Worm (Caenorhabditis elegans) whole organism, young adult: ENCODE measurements around the gene ndub-3.

Experiments used
- B0261.1 ChIP-seq: sonication (generic microtip); optimal IDR thresholded peaks from 2 replicates; lab custom pipeline; 2016; ENCODE audit warnings: mild to moderate bottlenecking, missing genetic modification characterization, moderate library complexity, missing compliant biosample characterization
- B0336.3 ChIP-seq: fragments of 200-800 bp; sonication (Bioruptor generic); IDR thresholded peaks from 2 replicates; pipeline ENCODE4 v1.3.6; 2022; ENCODE audit warnings: missing genetic modification characterization, missing compliant biosample characterization
- C06A6.2 ChIP-seq: fragments of 200-800 bp; sonication (Bioruptor generic); conservative IDR thresholded peaks from 2 replicates; pipeline ENCODE4 v1.3.6; 2022; ENCODE audit warnings: missing genetic modification characterization, missing compliant biosample characterization
- F23B12.7 ChIP-seq: sonication (generic microtip); optimal IDR thresholded peaks from 2 replicates; lab custom pipeline; 2017; ENCODE audit warnings: missing genetic modification characterization, mild to moderate bottlenecking, missing compliant biosample characterization, antibody characterized with exemption, moderate library complexity; ENCODE audit not compliant: insufficient read depth
- F33H1.4 ChIP-seq: fragments of 200-800 bp; sonication (Bioruptor generic); IDR thresholded peaks from 2 replicates; pipeline ENCODE4 v1.3.6; 2022; ENCODE audit warnings: missing genetic modification reagents, missing genetic modification characterization, missing compliant biosample characterization
- F39B2.1 ChIP-seq: fragments of 200-800 bp; sonication (Bioruptor generic); IDR thresholded peaks from 2 replicates; pipeline ENCODE4 v1.3.6; 2022; ENCODE audit warnings: missing genetic modification reagents, missing genetic modification characterization, missing compliant biosample characterization
- F55B11.4 ChIP-seq: sonication (generic microtip); optimal IDR thresholded peaks from 2 replicates; lab custom pipeline; 2016; ENCODE audit warnings: missing compliant biosample characterization, missing genetic modification characterization, borderline replicate concordance; ENCODE audit not compliant: insufficient read depth
- K12H6.12 ChIP-seq: fragments of 200-800 bp; sonication (Bioruptor generic); optimal IDR thresholded peaks from 2 replicates; lab custom pipeline; 2018; ENCODE audit warnings: mild to moderate bottlenecking, missing genetic modification characterization, missing compliant biosample characterization
- T07F8.4 ChIP-seq: sonication (generic microtip); optimal IDR thresholded peaks from 2 replicates; lab custom pipeline; 2016; ENCODE audit warnings: mild to moderate bottlenecking, missing genetic modification characterization, moderate library complexity, missing compliant biosample characterization
- Y56A3A.18 ChIP-seq: fragments of 200-800 bp; sonication (Bioruptor generic); IDR thresholded peaks from 2 replicates; pipeline ENCODE4 v1.3.6; 2022; ENCODE audit warnings: missing genetic modification reagents, missing genetic modification characterization, missing compliant biosample characterization
- akir-1 ChIP-seq: fragments of 200-800 bp; sonication (Bioruptor generic); optimal IDR thresholded peaks from 2 replicates; lab custom pipeline; 2018; ENCODE audit warnings: mild to moderate bottlenecking, missing genetic modification characterization, moderate library complexity, missing compliant biosample characterization
- ama-1 ChIP-seq, 3 experiments: fragments of 150-350 bp in 1 of 3; sonication (generic microtip) in 2 of 3; optimal IDR thresholded peaks; 2 replicates each; lab custom pipeline; 2014 to 2018; ENCODE audit warnings: missing biosample characterization in 2 of 3, missing genetic modification characterization in 2 of 3, missing genetic modification reagents in 2 of 3
- ccch-3 ChIP-seq: fragments of 200-800 bp; sonication (Bioruptor generic); optimal IDR thresholded peaks from 2 replicates; lab custom pipeline; 2018; ENCODE audit warnings: mild to moderate bottlenecking, missing genetic modification characterization, missing compliant biosample characterization
- cebp-2 ChIP-seq: fragments of 200-800 bp; sonication (Bioruptor generic); IDR thresholded peaks from 2 replicates; pipeline ENCODE4 v1.3.6; 2022; ENCODE audit warnings: missing genetic modification characterization, missing compliant biosample characterization
- ceh-100 ChIP-seq: fragments of 200-800 bp; sonication (Bioruptor generic); IDR thresholded peaks from 2 replicates; pipeline ENCODE4 v1.3.6; 2022; ENCODE audit warnings: missing genetic modification reagents, missing genetic modification characterization, missing compliant biosample characterization
- ceh-27 ChIP-seq: fragments of 200-800 bp; sonication (Bioruptor generic); optimal IDR thresholded peaks from 2 replicates; lab custom pipeline; 2018; ENCODE audit warnings: mild to moderate bottlenecking, missing genetic modification characterization, moderate library complexity, missing compliant biosample characterization
- ceh-40 ChIP-seq: fragments of 200-800 bp; sonication (Bioruptor generic); IDR thresholded peaks from 2 replicates; pipeline ENCODE4 v1.3.6; 2022; ENCODE audit warnings: missing genetic modification characterization, missing compliant biosample characterization
- ceh-91 ChIP-seq: fragments of 200-800 bp; sonication (Bioruptor generic); IDR thresholded peaks from 2 replicates; pipeline ENCODE4 v1.3.6; 2022; ENCODE audit warnings: missing genetic modification reagents, missing genetic modification characterization, missing compliant biosample characterization
- egl-18 ChIP-seq: fragments of 200-800 bp; sonication (Bioruptor generic); IDR thresholded peaks from 2 replicates; pipeline ENCODE4 v1.3.6; 2022; ENCODE audit warnings: missing genetic modification reagents, missing genetic modification characterization, missing compliant biosample characterization
- hlh-12 ChIP-seq: sonication (generic microtip); optimal IDR thresholded peaks from 2 replicates; lab custom pipeline; 2016; ENCODE audit warnings: missing genetic modification characterization, missing compliant biosample characterization
- hmg-20 ChIP-seq: fragments of 200-800 bp; sonication (Bioruptor generic); IDR thresholded peaks from 2 replicates; pipeline ENCODE4 v1.3.6; 2022; ENCODE audit warnings: missing genetic modification reagents, missing genetic modification characterization, missing compliant biosample characterization
- hsf-1 ChIP-seq: fragments of 200-800 bp; sonication (Bioruptor generic); IDR thresholded peaks from 2 replicates; pipeline ENCODE4 v1.3.6; 2022; ENCODE audit warnings: missing genetic modification reagents, missing genetic modification characterization, missing compliant biosample characterization
- let-526 ChIP-seq: fragments of 200-800 bp; sonication (Bioruptor generic); IDR thresholded peaks from 2 replicates; pipeline ENCODE4 v1.3.6; 2022; ENCODE audit warnings: missing genetic modification reagents, missing genetic modification characterization, missing compliant biosample characterization
- let-607 ChIP-seq, 2 experiments: fragments of 200-800 bp in 1 of 2; sonication (Bioruptor generic) in 1 of 2; sonication (generic microtip) in 1 of 2; optimal IDR thresholded peaks; 2 replicates each; lab custom pipeline; 2016 to 2018; ENCODE audit warnings: mild to moderate bottlenecking in 2 of 2, missing compliant biosample characterization in 2 of 2, missing genetic modification characterization in 2 of 2, moderate library complexity in 2 of 2, missing genotype in 1 of 2
- lin-54 ChIP-seq: fragments of 200-800 bp; sonication (Bioruptor generic); optimal IDR thresholded peaks from 2 replicates; lab custom pipeline; 2018; ENCODE audit warnings: mild to moderate bottlenecking, missing genetic modification characterization, missing compliant biosample characterization
- lir-1 ChIP-seq: fragments of 200-800 bp; sonication (Bioruptor generic); conservative IDR thresholded peaks from 2 replicates; pipeline ENCODE4 v1.3.6; 2022; ENCODE audit warnings: missing genetic modification reagents, missing genetic modification characterization, missing compliant biosample characterization
- lsl-1 ChIP-seq: fragments of 200-800 bp; sonication (Bioruptor generic); optimal IDR thresholded peaks from 2 replicates; lab custom pipeline; 2018; ENCODE audit warnings: mild to moderate bottlenecking, missing genetic modification characterization, moderate library complexity, missing compliant biosample characterization
- madf-6 ChIP-seq: fragments of 200-800 bp; sonication (Bioruptor generic); IDR thresholded peaks from 2 replicates; pipeline ENCODE4 v1.3.6; 2022; ENCODE audit warnings: missing genetic modification reagents, missing genetic modification characterization, missing compliant biosample characterization
- mxl-1 ChIP-seq: sonication (generic microtip); optimal IDR thresholded peaks from 2 replicates; lab custom pipeline; 2016; ENCODE audit warnings: missing genetic modification characterization, missing compliant biosample characterization
- nfya-1 ChIP-seq: sonication (generic microtip); optimal IDR thresholded peaks from 2 replicates; lab custom pipeline; 2017; ENCODE audit warnings: antibody characterized with exemption, missing compliant biosample characterization, missing genetic modification characterization, borderline replicate concordance; ENCODE audit not compliant: insufficient read depth
- nhr-179 ChIP-seq: sonication (generic microtip); optimal IDR thresholded peaks from 2 replicates; lab custom pipeline; 2016; ENCODE audit warnings: mild to moderate bottlenecking, missing genetic modification characterization, missing compliant biosample characterization
- nhr-80 ChIP-seq: sonication (generic microtip); optimal IDR thresholded peaks from 2 replicates; lab custom pipeline; 2016; ENCODE audit warnings: missing genetic modification characterization, missing compliant biosample characterization
- repo-1 ChIP-seq: sonication (generic microtip); optimal IDR thresholded peaks from 2 replicates; lab custom pipeline; 2017; ENCODE audit warnings: mild to moderate bottlenecking, missing genetic modification characterization, missing compliant biosample characterization
- rpc-1 ChIP-seq, 2 experiments: fragments of 150-350 bp in 1 of 2; sonication (generic microtip) in 1 of 2; optimal IDR thresholded peaks; 2 replicates each; lab custom pipeline; 2014 to 2018; ENCODE audit warnings: missing biosample characterization in 1 of 2, missing genetic modification characterization in 1 of 2, missing genetic modification reagents in 1 of 2, missing genotype in 1 of 2
- sdz-38 ChIP-seq: sonication (generic microtip); optimal IDR thresholded peaks from 2 replicates; lab custom pipeline; 2016; ENCODE audit warnings: missing genotype, missing genetic modification characterization, missing compliant biosample characterization
- sea-2 ChIP-seq: fragments of 200-800 bp; sonication (Bioruptor generic); IDR thresholded peaks from 2 replicates; pipeline ENCODE4 v1.3.6; 2022; ENCODE audit warnings: missing genetic modification characterization, missing compliant biosample characterization
- snpc-1.1 ChIP-seq: sonication (generic microtip); optimal IDR thresholded peaks from 2 replicates; lab custom pipeline; 2017; ENCODE audit warnings: missing genetic modification characterization, mild to moderate bottlenecking, missing compliant biosample characterization, antibody characterized with exemption, moderate library complexity, missing genotype, missing genetic modification reagents; ENCODE audit not compliant: insufficient read depth
- snpc-1.3 ChIP-seq: sonication (generic microtip); optimal IDR thresholded peaks from 2 replicates; lab custom pipeline; 2017; ENCODE audit warnings: missing genetic modification characterization, mild to moderate bottlenecking, missing compliant biosample characterization, antibody characterized with exemption, moderate library complexity, missing genotype, missing genetic modification reagents; ENCODE audit not compliant: insufficient read depth
- somi-1 ChIP-seq: fragments of 200-800 bp; sonication (Bioruptor generic); optimal IDR thresholded peaks from 2 replicates; lab custom pipeline; 2018; ENCODE audit warnings: mild to moderate bottlenecking, missing genetic modification characterization, missing compliant biosample characterization
- tbp1 ChIP-seq: fragments of 200-800 bp; sonication (Bioruptor generic); optimal IDR thresholded peaks from 2 replicates; lab custom pipeline; 2018; ENCODE audit warnings: mild to moderate bottlenecking, missing genetic modification characterization, missing compliant biosample characterization
- unc-130 ChIP-seq: sonication (generic microtip); optimal IDR thresholded peaks from 2 replicates; lab custom pipeline; 2016; ENCODE audit warnings: missing genetic modification reagents, missing genetic modification characterization, missing compliant biosample characterization
- xnd-1 ChIP-seq: sonication (generic microtip); optimal IDR thresholded peaks from 2 replicates; lab custom pipeline; 2016; ENCODE audit warnings: missing genotype, missing genetic modification reagents, missing genetic modification characterization, missing compliant biosample characterization
- ztf-18 ChIP-seq: sonication (generic microtip); optimal IDR thresholded peaks from 2 replicates; lab custom pipeline; 2016; ENCODE audit warnings: missing genotype, mild to moderate bottlenecking, missing genetic modification characterization, missing compliant biosample characterization
- ztf-25 ChIP-seq: fragments of 200-800 bp; sonication (Bioruptor generic); IDR thresholded peaks from 2 replicates; pipeline ENCODE4 v1.3.6; 2022; ENCODE audit warnings: missing genetic modification reagents, missing genetic modification characterization, missing compliant biosample characterization
- ztf-26 ChIP-seq: sonication (generic microtip); optimal IDR thresholded peaks from 2 replicates; lab custom pipeline; 2017; ENCODE audit warnings: missing genetic modification characterization, missing compliant biosample characterization
- ztf-3 ChIP-seq: fragments of 200-800 bp; sonication (Bioruptor generic); optimal IDR thresholded peaks from 2 replicates; lab custom pipeline; 2018; ENCODE audit warnings: mild to moderate bottlenecking, missing genetic modification characterization, missing compliant biosample characterization

ndub-3 gene

DNA sequence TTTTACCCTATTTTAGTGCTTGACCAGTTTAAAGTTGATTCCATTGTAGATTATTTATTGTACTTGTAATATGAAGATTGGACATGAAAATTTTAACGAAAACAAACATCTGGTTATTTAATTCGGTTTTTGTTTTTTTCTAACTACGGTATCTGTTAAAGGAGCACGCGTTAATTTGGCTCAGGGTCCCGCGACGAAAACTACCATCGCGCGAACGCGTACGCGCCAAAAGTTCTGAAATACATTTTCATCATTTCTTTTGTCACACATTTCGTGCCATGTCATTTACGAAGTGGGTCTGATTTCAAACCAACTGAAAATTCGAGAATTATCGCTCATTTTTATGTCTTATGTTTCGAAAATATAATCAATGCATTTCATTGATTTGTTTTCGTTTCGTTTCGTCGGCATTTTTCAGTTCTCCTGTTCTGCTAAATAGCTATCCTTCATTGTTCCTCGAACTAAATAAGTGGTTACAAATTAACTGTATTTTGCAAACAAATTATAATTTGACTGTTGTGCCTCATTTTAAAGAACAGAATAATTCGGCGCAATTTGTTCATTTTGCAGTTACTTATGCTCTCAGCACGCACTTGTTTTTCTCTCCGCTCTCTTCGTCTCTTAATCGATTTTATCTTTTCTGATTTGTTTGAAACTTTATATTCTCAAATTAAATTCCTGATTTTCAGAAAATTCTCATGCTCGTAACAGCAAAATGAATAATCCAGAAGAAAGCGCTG, 30.8 kb downstream of the ndub-3 start, which contains the start of gene T21B10.3 (continued):
- peak; percentile 89 for TF ChIP-seq ztf-25 (GFP tag; lab: Robert Waterston, UW)
- 0 out of 2 replicates have a peak, but pooled peaks have one; percentile 32 for TF ChIP-seq F39B2.1 (GFP tag; lab: Robert Waterston, UW)
- TF ChIP-seq hmg-20 (GFP tag; lab: Robert Waterston, UW): 0 out of 2 replicates have a peak, but pooled peaks have one; percentile 31
- peak; percentile 97 for TF ChIP-seq ceh-91 (GFP tag; lab: Robert Waterston, UW)
- TF ChIP-seq Y56A3A.18 (GFP tag; lab: Robert Waterston, UW): peak; percentile 90
- TF ChIP-seq somi-1: peak; percentile 36
- TF ChIP-seq hsf-1 (GFP tag; lab: Robert Waterston, UW): peak; percentile 91
- peak; percentile 100 for TF ChIP-seq lsl-1 (GFP tag; lab: Kevin White, UChicago)
- no peak for TF ChIP-seq T07F8.4
- no peak for TF ChIP-seq nfya-1
- peak; percentile 98 for TF ChIP-seq xnd-1 (tag; lab: Kevin White, UChicago)
- TF ChIP-seq repo-1 (tag; lab: Kevin White, UChicago): peak; percentile 86
- no peak for TF ChIP-seq B0261.1
- TF ChIP-seq lin-54 (GFP tag; lab: Kevin White, UChicago): peak; percentile 90
- no peak for TF ChIP-seq ztf-26 (tag; lab: Kevin White, UChicago)
- TF ChIP-seq ztf-3 (GFP tag; lab: Kevin White, UChicago): no peak
- no peak for TF ChIP-seq hlh-12 (tag; lab: Kevin White, UChicago)
- peak; percentile 93 for TF ChIP-seq B0336.3
- TF ChIP-seq snpc-1.1 (tag; lab: Kevin White, UChicago): peak; percentile 61
- peak; percentile 44; the same call in 1 of the 2 replicates for TF ChIP-seq let-526 (GFP tag; lab: Robert Waterston, UW)
- TF ChIP-seq ama-1 (optimal IDR thresholded peaks at IDR 0.05; lab: Kevin White, UChicago): peak; percentile 84
- peak; percentile 55 to 83 for TF ChIP-seq ama-1 (GFP tag; optimal IDR thresholded peaks at IDR 0.05; lab: Kevin White, UChicago)
- no peak for TF ChIP-seq K12H6.12 (tag; lab: Kevin White, UChicago)
- TF ChIP-seq ztf-18 (tag; lab: Kevin White, UChicago): peak; percentile 49
- 0 out of 2 replicates have a peak, but pooled peaks have one; percentile 39 for TF ChIP-seq C06A6.2
- TF ChIP-seq nhr-80 (tag; lab: Kevin White, UChicago): peak; percentile 14
- no peak for TF ChIP-seq ceh-27 (GFP tag; lab: Kevin White, UChicago)
- no peak for TF ChIP-seq mxl-1
- no peak for TF ChIP-seq ceh-40 (GFP tag; lab: Robert Waterston, UW)
- peak; percentile 60 for TF ChIP-seq ceh-100 (GFP tag; lab: Robert Waterston, UW)
- no peak for TF ChIP-seq sdz-38
- TF ChIP-seq tbp1 (GFP tag; lab: Kevin White, UChicago): peak; percentile 72
- 0 out of 2 replicates have a peak, but pooled peaks have one; percentile 67 for TF ChIP-seq egl-18 (GFP tag; lab: Robert Waterston, UW)
- TF ChIP-seq F33H1.4 (GFP tag; lab: Robert Waterston, UW): peak; percentile 99
- TF ChIP-seq let-607 (tag; optimal IDR thresholded peaks at IDR 0.05; lab: Kevin White, UChicago): peak; percentile 25 to 35
- TF ChIP-seq F55B11.4 (tag; lab: Kevin White, UChicago): no peak
- peak; percentile 81 for TF ChIP-seq lir-1
- peak; percentile 99 for TF ChIP-seq madf-6 (GFP tag; lab: Robert Waterston, UW)
- TF ChIP-seq F23B12.7 (tag; lab: Kevin White, UChicago): peak; percentile 80
- TF ChIP-seq sea-2 (GFP tag; lab: Robert Waterston, UW): no peak
- TF ChIP-seq akir-1 (GFP tag; lab: Kevin White, UChicago): no peak
- TF ChIP-seq unc-130 (GFP tag; lab: Kevin White, UChicago): peak; percentile 95
- TF ChIP-seq cebp-2 (GFP tag; lab: Robert Waterston, UW): no peak
- TF ChIP-seq ccch-3 (GFP tag; lab: Kevin White, UChicago): no peak
- TF ChIP-seq rpc-1 (optimal IDR thresholded peaks at IDR 0.05; lab: Kevin White, UChicago): no peak
- peak; percentile 15 for TF ChIP-seq rpc-1 (tag; optimal IDR thresholded peaks at IDR 0.05; lab: Kevin White, UChicago)
- no peak for TF ChIP-seq nhr-179 (tag; lab: Kevin White, UChicago)
- peak; percentile 90 for TF ChIP-seq snpc-1.3 (tag; lab: Kevin White, UChicago)
